Worm (Caenorhabditis elegans): ENCODE results near the gene clpr-2.

Gene clpr-2

ce11 chrII:1258634-1259033 lies at the start of gene clpr-2:
clpr-2 (plus strand) TSS chrII:1258934.
- no peak for TF ChIP-seq pes-1 (GFP tag; IDR thresholded peaks at IDR 0.05)
- no peak for TF ChIP-seq ama-1 (optimal IDR thresholded peaks at IDR 0.05)
- TF ChIP-seq tra-4 (tag; optimal IDR thresholded peaks at IDR 0.05) = no peak
- no peak for TF ChIP-seq hmg-4 (GFP tag; optimal IDR thresholded peaks at IDR 0.05)

ce11 chrII:1214627-1215026 lies 44.1 kb upstream of the clpr-2 start:
- TF ChIP-seq pes-1 (GFP tag; IDR thresholded peaks at IDR 0.05) = no peak
- no peak for TF ChIP-seq hmbx-1 (tag; optimal IDR thresholded peaks at IDR 0.05)
- TF ChIP-seq tbx-37 (GFP tag; conservative IDR thresholded peaks at IDR 0.05) = no peak
- no peak for TF ChIP-seq flt-1 (GFP tag; IDR thresholded peaks at IDR 0.05)
- no peak for TF ChIP-seq ets-7 (tag; optimal IDR thresholded peaks at IDR 0.05)
- no peak for TF ChIP-seq hmg-4 (GFP tag; optimal IDR thresholded peaks at IDR 0.05)
- no peak for TF ChIP-seq aly-1 (tag; optimal IDR thresholded peaks at IDR 0.05)
- TF ChIP-seq scrt-1 (GFP tag; IDR thresholded peaks at IDR 0.05) = no peak

ce11 chrII:1217269-1217668 lies 41.5 kb upstream of the clpr-2 start:
- TF ChIP-seq tbx-37 (GFP tag; conservative IDR thresholded peaks at IDR 0.05) = no peak
- TF ChIP-seq hnd-1 (tag; optimal IDR thresholded peaks at IDR 0.05) = no peak
- TF ChIP-seq tbx-11 (GFP tag; IDR thresholded peaks at IDR 0.05) = no peak
- no peak for TF ChIP-seq sea-1 (GFP tag; conservative IDR thresholded peaks at IDR 0.05)
- TF ChIP-seq pes-1 (GFP tag; IDR thresholded peaks at IDR 0.05) = no peak
- no peak for TF ChIP-seq tra-4 (tag; optimal IDR thresholded peaks at IDR 0.05)
- no peak for TF ChIP-seq ceh-13 (GFP tag; optimal IDR thresholded peaks at IDR 0.05)
- TF ChIP-seq ets-7 (tag; optimal IDR thresholded peaks at IDR 0.05) = no peak
- no peak for TF ChIP-seq scrt-1 (GFP tag; IDR thresholded peaks at IDR 0.05)
- no peak for TF ChIP-seq ama-1 (optimal IDR thresholded peaks at IDR 0.05)
- TF ChIP-seq hmg-4 (GFP tag; optimal IDR thresholded peaks at IDR 0.05) = no peak
- TF ChIP-seq F13C5.2 (tag; optimal IDR thresholded peaks at IDR 0.05) = no peak
- no peak for TF ChIP-seq hmbx-1 (tag; optimal IDR thresholded peaks at IDR 0.05)
- no peak for TF ChIP-seq ceh-36 (tag; optimal IDR thresholded peaks at IDR 0.05)
- no peak for TF ChIP-seq aly-1 (tag; optimal IDR thresholded peaks at IDR 0.05)
- no peak for TF ChIP-seq B0310.2 (tag; optimal IDR thresholded peaks at IDR 0.05)
- no peak for TF ChIP-seq flt-1 (GFP tag; IDR thresholded peaks at IDR 0.05)

- no peak for TF ChIP-seq tbx-37 (GFP tag; conservative IDR thresholded peaks at IDR 0.05)
- no peak for TF ChIP-seq scrt-1 (GFP tag; IDR thresholded peaks at IDR 0.05)
- no peak for TF ChIP-seq pes-1 (GFP tag; IDR thresholded peaks at IDR 0.05)
- no peak for TF ChIP-seq B0310.2 (tag; optimal IDR thresholded peaks at IDR 0.05)
- TF ChIP-seq ceh-36 (tag; optimal IDR thresholded peaks at IDR 0.05) = no peak
- TF ChIP-seq aly-1 (tag; optimal IDR thresholded peaks at IDR 0.05) = no peak
- TF ChIP-seq flt-1 (GFP tag; IDR thresholded peaks at IDR 0.05) = no peak
These were observed 29.8 kb upstream of the clpr-2 start for ce11 chrII:1228943-1229342.

- TF ChIP-seq ets-7 (tag; optimal IDR thresholded peaks at IDR 0.05) = no peak
- no peak for TF ChIP-seq aly-1 (tag; optimal IDR thresholded peaks at IDR 0.05)
These were observed 25.8 kb upstream of the clpr-2 start for ce11 chrII:1232967-1233366.

ce11 chrII:1234971-1235370 lies 23.8 kb upstream of the clpr-2 start:
- TF ChIP-seq sea-1 (GFP tag; conservative IDR thresholded peaks at IDR 0.05) = no peak
- no peak for TF ChIP-seq flt-1 (GFP tag; IDR thresholded peaks at IDR 0.05)
- TF ChIP-seq ets-7 (tag; optimal IDR thresholded peaks at IDR 0.05) = no peak
- no peak for TF ChIP-seq scrt-1 (GFP tag; IDR thresholded peaks at IDR 0.05)
- no peak for TF ChIP-seq pes-1 (GFP tag; IDR thresholded peaks at IDR 0.05)
- TF ChIP-seq hmg-4 (GFP tag; optimal IDR thresholded peaks at IDR 0.05) = no peak
- no peak for TF ChIP-seq aly-1 (tag; optimal IDR thresholded peaks at IDR 0.05)
- no peak for TF ChIP-seq F13C5.2 (tag; optimal IDR thresholded peaks at IDR 0.05)
- TF ChIP-seq tbx-11 (GFP tag; IDR thresholded peaks at IDR 0.05) = no peak
- no peak for TF ChIP-seq hmbx-1 (tag; optimal IDR thresholded peaks at IDR 0.05)
- TF ChIP-seq hnd-1 (tag; optimal IDR thresholded peaks at IDR 0.05) = no peak
- TF ChIP-seq ceh-13 (GFP tag; optimal IDR thresholded peaks at IDR 0.05) = no peak
- no peak for TF ChIP-seq ama-1 (optimal IDR thresholded peaks at IDR 0.05)
- TF ChIP-seq tbx-37 (GFP tag; conservative IDR thresholded peaks at IDR 0.05) = no peak
- no peak for TF ChIP-seq tra-4 (tag; optimal IDR thresholded peaks at IDR 0.05)
- no peak for TF ChIP-seq ceh-36 (tag; optimal IDR thresholded peaks at IDR 0.05)
- no peak for TF ChIP-seq B0310.2 (tag; optimal IDR thresholded peaks at IDR 0.05)

- TF ChIP-seq ets-7 (tag; optimal IDR thresholded peaks at IDR 0.05) = no peak
- no peak for TF ChIP-seq B0310.2 (tag; optimal IDR thresholded peaks at IDR 0.05)
- no peak for TF ChIP-seq hnd-1 (tag; optimal IDR thresholded peaks at IDR 0.05)
- TF ChIP-seq ama-1 (optimal IDR thresholded peaks at IDR 0.05) = no peak
- no peak for TF ChIP-seq hmbx-1 (tag; optimal IDR thresholded peaks at IDR 0.05)
These were observed 22.7 kb upstream of the clpr-2 start for ce11 chrII:1236003-1236402.

- TF ChIP-seq tbx-37 (GFP tag; conservative IDR thresholded peaks at IDR 0.05) (no peak), F13C5.2 (tag; optimal IDR thresholded peaks at IDR 0.05) (no peak), tbx-11 (GFP tag; IDR thresholded peaks at IDR 0.05) (no peak)
These were observed 22.3 kb upstream of the clpr-2 start for ce11 chrII:1236479-1236878.

- TF ChIP-seq tra-4 (tag; optimal IDR thresholded peaks at IDR 0.05) (no peak), tbx-37 (GFP tag; conservative IDR thresholded peaks at IDR 0.05) (no peak), B0310.2 (tag; optimal IDR thresholded peaks at IDR 0.05) (no peak), scrt-1 (GFP tag; IDR thresholded peaks at IDR 0.05) (no peak), hnd-1 (tag; optimal IDR thresholded peaks at IDR 0.05) (no peak), ceh-13 (GFP tag; optimal IDR thresholded peaks at IDR 0.05) (no peak), sea-1 (GFP tag; conservative IDR thresholded peaks at IDR 0.05) (no peak), ama-1 (optimal IDR thresholded peaks at IDR 0.05) (no peak), F13C5.2 (tag; optimal IDR thresholded peaks at IDR 0.05) (no peak), aly-1 (tag; optimal IDR thresholded peaks at IDR 0.05) (no peak), tbx-11 (GFP tag; IDR thresholded peaks at IDR 0.05) (no peak), ets-7 (tag; optimal IDR thresholded peaks at IDR 0.05) (no peak)
These were observed 20.9 kb upstream of the clpr-2 start for ce11 chrII:1237845-1238244.
